Worm (Caenorhabditis elegans): ENCODE data around the gene C04B4.2.

DNA sequence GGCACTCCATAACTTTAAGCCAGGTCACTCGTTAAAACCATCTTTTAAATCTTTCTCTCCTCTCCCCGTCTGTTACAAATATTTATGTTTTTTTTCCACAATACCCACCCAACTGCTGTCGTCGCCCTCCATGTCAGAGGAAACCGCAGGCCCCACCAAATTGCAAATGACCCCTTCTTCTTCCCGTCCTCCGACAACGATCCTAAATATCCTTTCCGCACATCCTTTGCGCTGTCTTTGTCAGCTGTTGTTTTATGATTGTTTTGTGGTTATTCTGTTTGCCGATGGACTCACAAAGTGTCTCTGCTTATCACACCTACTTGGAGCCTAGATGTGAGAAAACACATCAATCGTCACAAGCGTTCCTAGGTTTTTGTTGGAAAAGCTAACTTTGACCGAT lies 34.9 kb upstream of the C04B4.2 start:
- TF ChIP-seq elt-3 (tag; optimal IDR thresholded peaks at IDR 0.05) (no peak), dpl-1 (GFP tag; optimal IDR thresholded peaks at IDR 0.05) (no peak)

Data from whole organism, L1 larva.